Worm (Caenorhabditis elegans) whole organism, L4 larva: ENCODE measurements around the gene srbc-1.

Experiments
- F49E8.2 ChIP-seq: sonication (generic microtip); optimal IDR thresholded peaks from 2 replicates; lab custom pipeline; 2016; ENCODE audit warnings: missing compliant biosample characterization, mild to moderate bottlenecking, missing genetic modification characterization, borderline replicate concordance
- R02D3.7 ChIP-seq: fragments of 150-350 bp; sonication (generic microtip); optimal IDR thresholded peaks from 3 replicates; lab custom pipeline; 2014; ENCODE audit warnings: missing biosample characterization, missing genetic modification characterization
- T20F7.1 ChIP-seq: fragments of 200-800 bp; sonication (Bioruptor generic); optimal IDR thresholded peaks from 2 replicates; lab custom pipeline; 2018; ENCODE audit warnings: mild to moderate bottlenecking, missing genetic modification characterization, missing compliant biosample characterization
- Y5F2A.4 ChIP-seq: fragments of 200-800 bp; sonication (Bioruptor generic); optimal IDR thresholded peaks from 2 replicates; lab custom pipeline; 2018; ENCODE audit warnings: mild to moderate bottlenecking, missing genetic modification characterization, missing compliant biosample characterization
- Y75B8A.6 ChIP-seq: fragments of 200-800 bp; sonication (Bioruptor generic); IDR thresholded peaks from 2 replicates; pipeline ENCODE4 v1.3.6; 2022; ENCODE audit warnings: missing genetic modification reagents, missing genetic modification characterization, missing compliant biosample characterization
- ceh-62 ChIP-seq: sonication (generic microtip); optimal IDR thresholded peaks from 2 replicates; lab custom pipeline; 2017; ENCODE audit warnings: missing biosample characterization, missing genetic modification characterization
- daf-16 ChIP-seq, 3 experiments: sonication (generic microtip); optimal IDR thresholded peaks; 2 replicates each; lab custom pipeline; 2016 to 2017; ENCODE audit warnings: missing genetic modification characterization in 3 of 3, missing genetic modification reagents in 3 of 3, mild to moderate bottlenecking in 2 of 3, missing compliant biosample characterization in 2 of 3, missing biosample characterization in 1 of 3, moderate library complexity in 1 of 3
- daf-19 ChIP-seq: fragments of 200-800 bp; sonication (Bioruptor generic); conservative IDR thresholded peaks from 2 replicates; pipeline ENCODE4 v1.3.6; 2022; ENCODE audit warnings: missing genetic modification characterization, missing compliant biosample characterization
- dpl-1 ChIP-seq: fragments of 150-350 bp; optimal IDR thresholded peaks from 2 replicates; lab custom pipeline; 2014; ENCODE audit warnings: missing biosample characterization, missing genetic modification reagents, missing genetic modification characterization
- fos-1 ChIP-seq: fragments of 150-350 bp; optimal IDR thresholded peaks from 2 replicates; lab custom pipeline; 2014; ENCODE audit warnings: missing biosample characterization, missing genetic modification characterization
- mxl-3 ChIP-seq: fragments of 200-800 bp; sonication (Bioruptor generic); optimal IDR thresholded peaks from 2 replicates; lab custom pipeline; 2018; ENCODE audit warnings: mild to moderate bottlenecking, missing genetic modification characterization, missing compliant biosample characterization
- nhr-102 ChIP-seq: sonication (generic microtip); optimal IDR thresholded peaks from 2 replicates; lab custom pipeline; 2016; ENCODE audit warnings: mild to moderate bottlenecking, missing genetic modification characterization, moderate library complexity, missing compliant biosample characterization
- nhr-25 ChIP-seq: sonication (generic microtip); optimal IDR thresholded peaks from 2 replicates; lab custom pipeline; 2017; ENCODE audit warnings: missing genetic modification characterization, mild to moderate bottlenecking, missing compliant biosample characterization, antibody characterized with exemption, moderate library complexity, borderline replicate concordance; ENCODE audit not compliant: insufficient read depth
- nhr-48 ChIP-seq: sonication (generic microtip); optimal IDR thresholded peaks from 2 replicates; lab custom pipeline; 2016; ENCODE audit warnings: mild to moderate bottlenecking, missing genetic modification characterization, missing compliant biosample characterization
- pha-4 ChIP-seq, 2 experiments: fragments of 150-350 bp in 1 of 2; fragments of 200-800 bp in 1 of 2; sonication (Bioruptor generic) in 1 of 2; IDR thresholded peaks in 1 of 2; optimal IDR thresholded peaks in 1 of 2; 2 replicates each; pipeline versions ENCODE4 v1.3.6 to Lab custom; 2014 to 2022; ENCODE audit warnings: missing genetic modification characterization in 2 of 2, missing genetic modification reagents in 2 of 2, missing biosample characterization in 1 of 2, missing compliant biosample characterization in 1 of 2
- set-16 ChIP-seq: fragments of 200-800 bp; sonication (Bioruptor generic); IDR thresholded peaks from 2 replicates; pipeline ENCODE4 v1.3.6; 2022; ENCODE audit warnings: missing genetic modification reagents, missing genetic modification characterization, missing compliant biosample characterization
- spr-1 ChIP-seq: sonication (generic microtip); optimal IDR thresholded peaks from 2 replicates; lab custom pipeline; 2016; ENCODE audit warnings: mild to moderate bottlenecking, missing genetic modification characterization, missing compliant biosample characterization
- tag-97 ChIP-seq: fragments of 200-800 bp; sonication (Bioruptor generic); IDR thresholded peaks from 2 replicates; pipeline ENCODE4 v1.3.6; 2022; ENCODE audit warnings: missing genetic modification characterization, missing compliant biosample characterization
- tra-1 ChIP-seq: fragments of 200-800 bp; sonication (Bioruptor generic); IDR thresholded peaks from 2 replicates; pipeline ENCODE4 v1.3.6; 2022; ENCODE audit warnings: missing genetic modification reagents, missing genetic modification characterization, missing compliant biosample characterization
- vab-7 ChIP-seq: fragments of 200-800 bp; sonication (Bioruptor generic); IDR thresholded peaks from 2 replicates; pipeline ENCODE4 v1.3.6; 2022; ENCODE audit warnings: missing genetic modification reagents, missing genetic modification characterization, missing compliant biosample characterization

The srbc-1 gene

ce11 chrV:3256051-3256450 is 45.7 kb downstream of the srbc-1 start, which contains the start of gene srt-63:
srt-63 (minus strand) TSS chrV:3256151.
- TF ChIP-seq F49E8.2 (tag; lab: Kevin White, UChicago) (no peak), fos-1 (tag; lab: Kevin White, UChicago) (no peak), mxl-3 (GFP tag; lab: Kevin White, UChicago) (no peak), tra-1 (GFP tag; lab: Robert Waterston, UW) (no peak), set-16 (no peak), vab-7 (GFP tag; lab: Robert Waterston, UW) (no peak), ceh-62 (tag; lab: Kevin White, UChicago) (no peak), nhr-48 (tag; lab: Kevin White, UChicago) (no peak), daf-16 (GFP tag; optimal IDR thresholded peaks at IDR 0.05; lab: Kevin White, UChicago) (no peak), daf-16 (tag; optimal IDR thresholded peaks at IDR 0.05; lab: Kevin White, UChicago) (no peak), R02D3.7 (no peak), Y5F2A.4 (GFP tag; lab: Kevin White, UChicago) (no peak), spr-1 (tag; lab: Kevin White, UChicago) (no peak), daf-19 (GFP tag; lab: Robert Waterston, UW) (no peak), tag-97 (GFP tag; lab: Robert Waterston, UW) (no peak), nhr-102 (tag; lab: Kevin White, UChicago) (no peak), pha-4 (GFP tag; IDR thresholded peaks at IDR 0.05; lab: Robert Waterston, UW) (no peak), pha-4 (tag; optimal IDR thresholded peaks at IDR 0.05; lab: Kevin White, UChicago) (no peak), nhr-25 (tag; lab: Kevin White, UChicago) (no peak)
- TF ChIP-seq, all 104 proteins: peak for 0

ce11 chrV:3250153-3250552 is 51.6 kb downstream of the srbc-1 start, which contains the start of gene T28A11.13:
T28A11.13 (minus strand) TSS chrV:3250253.
- TF ChIP-seq Y75B8A.6 (GFP tag; lab: Robert Waterston, UW), result no peak
- TF ChIP-seq F49E8.2 (tag; lab: Kevin White, UChicago), result no peak
- no peak for TF ChIP-seq ceh-62 (tag; lab: Kevin White, UChicago)
- no peak for TF ChIP-seq dpl-1 (GFP tag; lab: Kevin White, UChicago)
- TF ChIP-seq T20F7.1 (GFP tag; lab: Kevin White, UChicago), result no peak
